Fruit fly (Drosophila melanogaster) whole organism, embryonic: Measurements from ENCODE around the gene temp.

Source experiments
- CG11504 ChIP-seq: fragments of 200-800 bp; sonication (Bioruptor generic); optimal IDR thresholded peaks from 3 replicates; lab custom pipeline; 2019; ENCODE audit warnings: missing biosample characterization, mild to moderate bottlenecking, missing genetic modification characterization, moderate library complexity
- CG14860 ChIP-seq: fragments of 200-800 bp; sonication (Bioruptor generic); IDR thresholded peaks from 3 replicates; pipeline ENCODE4 v1.3.6; 2022; ENCODE audit warnings: missing biosample characterization, missing genetic modification characterization; ENCODE audit not compliant: partially characterized antibody
- CG15479 ChIP-seq: fragments of 200-800 bp; sonication (Bioruptor generic); optimal IDR thresholded peaks from 3 replicates; lab custom pipeline; 2019; ENCODE audit warnings: missing biosample characterization, mild to moderate bottlenecking, missing genetic modification characterization, moderate library complexity
- CG30020 ChIP-seq: fragments of 200-800 bp; optimal IDR thresholded peaks from 2 replicates; lab custom pipeline; 2019; ENCODE audit warnings: missing biosample characterization, mild to moderate bottlenecking, missing genetic modification characterization, moderate library complexity
- CG31224 ChIP-seq: fragments of 200-800 bp; sonication (Bioruptor generic); IDR thresholded peaks from 2 replicates; pipeline ENCODE4 v1.3.6; 2022; ENCODE audit warnings: missing biosample characterization, missing genetic modification characterization
- CG31365 ChIP-seq: fragments of 200-800 bp; sonication (Bioruptor generic); optimal IDR thresholded peaks from 2 replicates; lab custom pipeline; 2018; ENCODE audit warnings: missing biosample characterization, mild to moderate bottlenecking, missing genetic modification characterization
- CG32532 ChIP-seq: fragments of 200-800 bp; sonication (Bioruptor generic); IDR thresholded peaks from 2 replicates; pipeline ENCODE4 v1.3.6; 2022; ENCODE audit warnings: missing biosample characterization, missing genetic modification characterization
- CG34422 ChIP-seq: fragments of 200-800 bp; sonication (Bioruptor generic); IDR thresholded peaks from 3 replicates; pipeline ENCODE4 v1.3.6; 2022; ENCODE audit warnings: missing biosample characterization, missing genetic modification characterization
- CG4360 ChIP-seq: fragments of 200-800 bp; sonication (Bioruptor generic); IDR thresholded peaks from 2 replicates; pipeline ENCODE4 v1.3.6; 2022; ENCODE audit warnings: missing biosample characterization, missing genetic modification characterization
- CG4424 ChIP-seq: fragments of 200-800 bp; sonication (Bioruptor generic); optimal IDR thresholded peaks from 3 replicates; lab custom pipeline; 2016; ENCODE audit warnings: missing biosample characterization, missing genetic modification characterization
- CG4854 ChIP-seq: fragments of 200-800 bp; sonication (Bioruptor generic); optimal IDR thresholded peaks from 2 replicates; lab custom pipeline; 2016; ENCODE audit warnings: missing biosample characterization, missing genetic modification characterization, inconsistent platforms
- CG6254 ChIP-seq: fragments of 200-800 bp; sonication (Bioruptor generic); optimal IDR thresholded peaks from 3 replicates; lab custom pipeline; 2017; ENCODE audit warnings: mild to moderate bottlenecking, missing biosample characterization, missing genetic modification reagents, missing genetic modification characterization
- CG7963 ChIP-seq: fragments of 200-800 bp; sonication (Bioruptor generic); IDR thresholded peaks from 3 replicates; pipeline ENCODE4 v1.3.6; 2022; ENCODE audit warnings: missing biosample characterization, missing genetic modification characterization; ENCODE audit not compliant: partially characterized antibody
- CG8478 ChIP-seq: fragments of >200 bp; optimal IDR thresholded peaks from 2 replicates; lab custom pipeline; 2018
- CG8944 ChIP-seq: fragments of 200-800 bp; sonication (Bioruptor generic); optimal IDR thresholded peaks from 3 replicates; lab custom pipeline; 2016; ENCODE audit warnings: missing biosample characterization, missing genetic modification characterization
- CHES-1-like ChIP-seq: fragments of 200-800 bp; sonication (Bioruptor generic); optimal IDR thresholded peaks from 2 replicates; lab custom pipeline; 2016; ENCODE audit warnings: missing biosample characterization, missing genetic modification characterization
- D19A ChIP-seq: fragments of 200-800 bp; optimal IDR thresholded peaks from 3 replicates; lab custom pipeline; 2019; ENCODE audit warnings: missing biosample characterization, mild to moderate bottlenecking, missing genetic modification characterization, moderate library complexity
- Dad ChIP-seq: fragments of 200-800 bp; sonication (Bioruptor generic); optimal IDR thresholded peaks from 3 replicates; lab custom pipeline; 2016; ENCODE audit warnings: missing biosample characterization, missing genetic modification characterization
- Dref ChIP-seq: fragments of 200-800 bp; sonication (Bioruptor generic); IDR thresholded peaks from 2 replicates; pipeline ENCODE4 v1.3.6; 2022; ENCODE audit warnings: missing biosample characterization, missing genetic modification characterization
- Ets97D ChIP-seq: fragments of 200-800 bp; sonication (Bioruptor generic); optimal IDR thresholded peaks from 3 replicates; lab custom pipeline; 2016; ENCODE audit warnings: missing biosample characterization, missing genetic modification characterization
- HHEX ChIP-seq: fragments of 200-800 bp; sonication (Bioruptor generic); optimal IDR thresholded peaks from 3 replicates; lab custom pipeline; 2017; ENCODE audit warnings: missing biosample characterization, mild to moderate bottlenecking, missing genetic modification characterization, missing genetic modification reagents
- HmgZ ChIP-seq: fragments of 200-800 bp; sonication (Bioruptor generic); optimal IDR thresholded peaks from 2 replicates; lab custom pipeline; 2018; ENCODE audit warnings: missing biosample characterization, mild to moderate bottlenecking, missing genetic modification characterization
- Hr51 ChIP-seq, 2 experiments: fragments of 200-800 bp; sonication (Bioruptor generic); optimal IDR thresholded peaks; 2 replicates in 1 of 2; 3 replicates in 1 of 2; lab custom pipeline; 2016 to 2018; ENCODE audit warnings: missing biosample characterization in 2 of 2, missing genetic modification characterization in 2 of 2, mild to moderate bottlenecking in 1 of 2, moderate library complexity in 1 of 2
- NC2β ChIP-seq: fragments of 200-800 bp; sonication (Bioruptor generic); optimal IDR thresholded peaks from 2 replicates; lab custom pipeline; 2016; ENCODE audit warnings: missing biosample characterization, missing genetic modification characterization
- Oli ChIP-seq: fragments of 200-800 bp; sonication (Bioruptor generic); optimal IDR thresholded peaks from 2 replicates; lab custom pipeline; 2018; ENCODE audit warnings: missing biosample characterization, mild to moderate bottlenecking, missing genetic modification characterization, moderate library complexity
- Poxn ChIP-seq: fragments of 200-800 bp; sonication (Bioruptor generic); IDR thresholded peaks from 2 replicates; pipeline ENCODE4 v1.3.6; 2022; ENCODE audit warnings: missing biosample characterization, missing genetic modification characterization
- Ptx1 ChIP-seq: fragments of 200-800 bp; sonication (Bioruptor generic); IDR thresholded peaks from 2 replicates; pipeline ENCODE4 v1.3.6; 2022; ENCODE audit warnings: missing biosample characterization, missing genetic modification characterization
- Scr ChIP-seq: fragments of 200-800 bp; sonication (Bioruptor generic); IDR thresholded peaks from 2 replicates; pipeline ENCODE4 v1.3.6; 2022; ENCODE audit warnings: missing biosample characterization, missing genetic modification characterization; ENCODE audit not compliant: partially characterized antibody
- Side ChIP-seq: fragments of 200-800 bp; sonication (Bioruptor generic); optimal IDR thresholded peaks from 2 replicates; lab custom pipeline; 2016; ENCODE audit warnings: missing biosample characterization, missing genetic modification characterization
- Sox102F ChIP-seq: fragments of 200-800 bp; sonication (Bioruptor generic); optimal IDR thresholded peaks from 2 replicates; lab custom pipeline; 2018; ENCODE audit warnings: missing biosample characterization, mild to moderate bottlenecking, missing genetic modification characterization, moderate library complexity
- Taf1 ChIP-seq: fragments of 200-800 bp; sonication (Bioruptor generic); IDR thresholded peaks from 2 replicates; pipeline ENCODE4 v1.3.6; 2022; ENCODE audit warnings: missing biosample characterization, missing genetic modification characterization
- Xrp1 ChIP-seq: fragments of 200-800 bp; sonication (Bioruptor generic); IDR thresholded peaks from 2 replicates; pipeline ENCODE4 v1.3.6; 2022; ENCODE audit warnings: missing biosample characterization, missing genetic modification characterization
- al ChIP-seq: fragments of 200-800 bp; sonication (Bioruptor generic); IDR thresholded peaks from 2 replicates; pipeline ENCODE4 v1.3.6; 2022; ENCODE audit warnings: missing biosample characterization, missing genetic modification characterization
- ato ChIP-seq: fragments of 200-800 bp; sonication (Bioruptor generic); IDR thresholded peaks from 2 replicates; pipeline ENCODE4 v1.3.6; 2022; ENCODE audit warnings: missing biosample characterization, missing genetic modification characterization; ENCODE audit not compliant: partially characterized antibody
- az2 ChIP-seq: fragments of 200-800 bp; sonication (Bioruptor generic); optimal IDR thresholded peaks from 3 replicates; lab custom pipeline; 2016; ENCODE audit warnings: missing biosample characterization, missing genetic modification characterization
- crp ChIP-seq, 2 experiments: fragments of 200-800 bp; sonication (Bioruptor generic); optimal IDR thresholded peaks; 2 replicates in 1 of 2; 3 replicates in 1 of 2; lab custom pipeline; 2017; ENCODE audit warnings: missing biosample characterization in 2 of 2, missing genetic modification characterization in 2 of 2, mild to moderate bottlenecking in 1 of 2, moderate library complexity in 1 of 2
- fd64A ChIP-seq: fragments of 200-800 bp; sonication (Bioruptor generic); optimal IDR thresholded peaks from 3 replicates; lab custom pipeline; 2018; ENCODE audit warnings: missing biosample characterization, mild to moderate bottlenecking, missing genetic modification characterization
- gfzf ChIP-seq: fragments of 200-800 bp; sonication (Bioruptor generic); optimal IDR thresholded peaks from 2 replicates; lab custom pipeline; 2016; ENCODE audit warnings: missing biosample characterization, mild to moderate bottlenecking, missing genetic modification characterization, moderate library complexity
- gsb-n ChIP-seq: fragments of 200-800 bp; sonication (Bioruptor generic); optimal IDR thresholded peaks from 3 replicates; lab custom pipeline; 2018; ENCODE audit warnings: missing biosample characterization, mild to moderate bottlenecking, missing genetic modification characterization
- maf-S ChIP-seq: fragments of 200-800 bp; sonication (Bioruptor generic); optimal IDR thresholded peaks from 2 replicates; lab custom pipeline; 2016; ENCODE audit warnings: missing biosample characterization, missing genetic modification characterization
- nmo ChIP-seq: fragments of 200-800 bp; sonication (Bioruptor generic); optimal IDR thresholded peaks from 2 replicates; lab custom pipeline; 2018; ENCODE audit warnings: missing biosample characterization, mild to moderate bottlenecking, missing genetic modification characterization, moderate library complexity
- oc ChIP-seq: fragments of 200-800 bp; sonication (Bioruptor generic); optimal IDR thresholded peaks from 2 replicates; lab custom pipeline; 2018; ENCODE audit warnings: missing biosample characterization, mild to moderate bottlenecking, missing genetic modification characterization, moderate library complexity
- pnt ChIP-seq: fragments of 200-800 bp; sonication (Bioruptor generic); optimal IDR thresholded peaks from 3 replicates; lab custom pipeline; 2016; ENCODE audit warnings: missing biosample characterization, missing genetic modification characterization
- schlank ChIP-seq: fragments of 200-800 bp; sonication (Bioruptor generic); optimal IDR thresholded peaks from 2 replicates; lab custom pipeline; 2018; ENCODE audit warnings: missing biosample characterization, mild to moderate bottlenecking, missing genetic modification characterization
- stc ChIP-seq: fragments of 200-800 bp; sonication (Bioruptor generic); IDR thresholded peaks from 2 replicates; pipeline ENCODE4 v1.3.6; 2022; ENCODE audit warnings: missing biosample characterization, missing genetic modification characterization
- tap ChIP-seq: fragments of 200-800 bp; optimal IDR thresholded peaks from 3 replicates; lab custom pipeline; 2019; ENCODE audit warnings: missing biosample characterization, mild to moderate bottlenecking, missing genetic modification characterization, moderate library complexity
- tll ChIP-seq, 2 experiments: fragments of 200-800 bp in 1 of 2; fragments of >200 bp in 1 of 2; sonication (Bioruptor generic) in 1 of 2; optimal IDR thresholded peaks; 2 replicates each; lab custom pipeline; 2017 to 2019; ENCODE audit warnings: missing biosample characterization in 2 of 2, missing genetic modification characterization in 2 of 2, mild to moderate bottlenecking in 1 of 2, moderate library complexity in 1 of 2
- vfl ChIP-seq: fragments of 200-800 bp; sonication (Bioruptor generic); optimal IDR thresholded peaks from 2 replicates; lab custom pipeline; 2016; ENCODE audit warnings: missing biosample characterization, missing genetic modification characterization
- zfh1 ChIP-seq: fragments of 200-800 bp; sonication (Bioruptor generic); IDR thresholded peaks from 3 replicates; pipeline ENCODE4 v1.3.6; 2022; ENCODE audit warnings: missing biosample characterization, missing genetic modification characterization

Gene temp

dm6 chrX:2303771-2304513 lies 41.6 kb upstream of the temp start (continued):
- peak; percentile 83 for TF ChIP-seq Ptx1
- peak; percentile 86 for TF ChIP-seq maf-S (GFP tag; lab: Kevin White, UChicago)
- peak; percentile 100 for TF ChIP-seq D19A (tag; lab: Kevin White, UChicago)
- TF ChIP-seq Dad (GFP tag; lab: Kevin White, UChicago): peak; percentile 94
- peak; percentile 88 for TF ChIP-seq CG11504 (tag; lab: Kevin White, UChicago)
- peak; percentile 90 for TF ChIP-seq Oli (tag; lab: Kevin White, UChicago)
- TF ChIP-seq CG4424 (GFP tag; lab: Kevin White, UChicago): peak; percentile 87
- TF ChIP-seq Poxn: peak; percentile 32; the same call in 1 of the 2 replicates
- TF ChIP-seq gfzf (GFP tag; lab: Kevin White, UChicago): no peak
- peak; percentile 86 for TF ChIP-seq Sox102F
- peak; percentile 72 for TF ChIP-seq oc (tag; lab: Kevin White, UChicago)
- TF ChIP-seq zfh1 (GFP tag; lab: Robert Waterston, UW): peak; percentile 83
- no peak for TF ChIP-seq CG14860
- TF ChIP-seq CG31365: peak; percentile 78
- peak; percentile 94 for TF ChIP-seq HmgZ (tag; lab: Kevin White, UChicago)
- peak in 1 of 2 experiments; percentile 45 for TF ChIP-seq crp (GFP tag; optimal IDR thresholded peaks at IDR 0.05; lab: Kevin White, UChicago)
- TF ChIP-seq HHEX (GFP tag; lab: Kevin White, UChicago): peak; percentile 89
- no peak for TF ChIP-seq Dref (GFP tag; lab: Robert Waterston, UW)
- TF ChIP-seq Ets97D (GFP tag; lab: Kevin White, UChicago): peak; percentile 62
- no peak; the same call in 1 of the 2 replicates for TF ChIP-seq Taf1 (GFP tag; lab: Robert Waterston, UW)
- TF ChIP-seq CG32532 (GFP tag; lab: Robert Waterston, UW): peak; percentile 87
- TF ChIP-seq CG15479 (GFP tag; lab: Kevin White, UChicago): peak; percentile 82
- peak; percentile 72 for TF ChIP-seq CG6254 (GFP tag; lab: Kevin White, UChicago)
- peak; percentile 73 for TF ChIP-seq CG31224 (GFP tag; lab: Robert Waterston, UW)
- TF ChIP-seq gsb-n: peak; percentile 86
- TF ChIP-seq tap (tag; lab: Kevin White, UChicago): peak; percentile 84
- peak; percentile 14 to 73 for TF ChIP-seq tll (GFP tag; optimal IDR thresholded peaks at IDR 0.05; lab: Kevin White, UChicago)
- TF ChIP-seq CG30020 (tag; lab: Kevin White, UChicago): peak; percentile 30
- TF ChIP-seq az2 (GFP tag; lab: Kevin White, UChicago): peak; percentile 86
- TF ChIP-seq ato (GFP tag; lab: Robert Waterston, UW): no peak
- peak; percentile 82 for TF ChIP-seq stc (GFP tag; lab: Robert Waterston, UW)
- TF ChIP-seq CG4360 (GFP tag; lab: Robert Waterston, UW): no peak
- no peak; the same call in 1 of the 2 replicates for TF ChIP-seq Scr (GFP tag; lab: Robert Waterston, UW)
- peak; percentile 89 to 90 for TF ChIP-seq Hr51 (GFP tag; optimal IDR thresholded peaks at IDR 0.05; lab: Kevin White, UChicago)
- TF ChIP-seq schlank (tag; lab: Kevin White, UChicago): peak; percentile 78
- no peak for TF ChIP-seq CG7963 (GFP tag; lab: Robert Waterston, UW)
- peak; percentile 83 for TF ChIP-seq NC2β (GFP tag; lab: Kevin White, UChicago)
- TF ChIP-seq al (GFP tag; lab: Robert Waterston, UW): peak; percentile 75
- TF ChIP-seq CHES-1-like (GFP tag; lab: Kevin White, UChicago): peak; percentile 97
- peak; percentile 52 for TF ChIP-seq fd64A (GFP tag; lab: Kevin White, UChicago)
- peak; percentile 80 for TF ChIP-seq pnt (GFP tag; lab: Kevin White, UChicago)
- no peak for TF ChIP-seq CG8478
- TF ChIP-seq CG8944 (GFP tag; lab: Kevin White, UChicago): peak; percentile 92
- peak; percentile 84 for TF ChIP-seq Xrp1 (GFP tag; lab: Robert Waterston, UW)
- peak; percentile 91 for TF ChIP-seq nmo
- TF ChIP-seq vfl: peak; percentile 86
- peak; percentile 82 for TF ChIP-seq CG34422
- peak; percentile 81 for TF ChIP-seq CG4854 (GFP tag; lab: Kevin White, UChicago)
- TF ChIP-seq Side (GFP tag; lab: Kevin White, UChicago): peak; percentile 89
